Worm (Caenorhabditis elegans): ENCODE data around the gene nhr-197.

DNA sequence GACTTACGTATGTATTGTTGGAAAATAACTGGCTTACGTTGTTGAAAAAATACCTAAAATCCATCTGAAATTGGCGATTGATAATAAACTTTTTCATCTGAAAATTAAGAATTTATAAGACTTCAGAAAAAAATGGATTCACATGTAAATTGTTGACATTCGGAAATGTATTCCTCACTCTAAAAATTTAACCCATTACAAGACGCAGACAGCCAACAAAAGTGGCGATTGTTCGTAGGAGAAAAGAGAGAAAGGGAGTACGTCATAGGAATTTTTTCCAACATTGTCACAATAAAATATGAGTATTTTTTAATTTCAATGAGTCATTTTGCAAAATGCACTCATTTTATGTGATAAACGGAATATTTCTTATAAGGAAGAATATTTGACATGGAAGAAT is 30.8 kb downstream of the nhr-197 start, which contains the start of gene Y6E2A.5:
- no peak for TF ChIP-seq unc-130 (tag; optimal IDR thresholded peaks at IDR 0.05)
- TF ChIP-seq ces-1 (GFP tag; optimal IDR thresholded peaks at IDR 0.05) = no peak
- no peak for TF ChIP-seq ztf-11 (tag; optimal IDR thresholded peaks at IDR 0.05)
- TF ChIP-seq lsy-2 (tag; optimal IDR thresholded peaks at IDR 0.05) = no peak
- no peak for TF ChIP-seq egl-27 (tag; optimal IDR thresholded peaks at IDR 0.05)
- no peak for TF ChIP-seq snu-23 (GFP tag; optimal IDR thresholded peaks at IDR 0.05)
- no peak for TF ChIP-seq efl-1 (optimal IDR thresholded peaks at IDR 0.05)
- TF ChIP-seq efl-1 (GFP tag; optimal IDR thresholded peaks at IDR 0.05 in 1 of 2) = no peak
- no peak for TF ChIP-seq nhr-47 (tag; optimal IDR thresholded peaks at IDR 0.05)
- TF ChIP-seq nhr-11 (tag; optimal IDR thresholded peaks at IDR 0.05) = no peak
- TF ChIP-seq lin-13 (GFP tag; optimal IDR thresholded peaks at IDR 0.05) = no peak
- no peak for TF ChIP-seq mab-9 (GFP tag; IDR thresholded peaks at IDR 0.05)
- TF ChIP-seq unc-98 (GFP tag; IDR thresholded peaks at IDR 0.05) = no peak

All from whole organism, L1 larva.